Fruit fly (Drosophila melanogaster) whole organism, embryonic: ENCODE measurements around the gene CG43902.
A peak's percentile ranks its signal among the peaks of the same experiment; 100 is the strongest.

Source experiments
- Atf-2 ChIP-seq: fragments of 200-800 bp; sonication (Bioruptor generic); optimal IDR thresholded peaks from 2 replicates; lab custom pipeline; 2016; ENCODE audit warnings: missing biosample characterization, missing genetic modification characterization
- CG11093 ChIP-seq: fragments of 200-800 bp; sonication (Bioruptor generic); IDR thresholded peaks from 3 replicates; pipeline ENCODE4 v1.3.6; 2022; ENCODE audit warnings: missing biosample characterization, missing genetic modification characterization
- CG12155 ChIP-seq: fragments of 200-800 bp; sonication (Bioruptor generic); optimal IDR thresholded peaks from 3 replicates; lab custom pipeline; 2016; ENCODE audit warnings: missing biosample characterization, missing genetic modification characterization
- CG12391 ChIP-seq: fragments of 200-800 bp; sonication (Bioruptor generic); optimal IDR thresholded peaks from 3 replicates; lab custom pipeline; 2018; ENCODE audit warnings: missing biosample characterization, mild to moderate bottlenecking, missing genetic modification characterization, moderate library complexity
- CG15696 ChIP-seq: fragments of 200-800 bp; sonication (Bioruptor generic); optimal IDR thresholded peaks from 2 replicates; lab custom pipeline; 2019; ENCODE audit warnings: missing biosample characterization, mild to moderate bottlenecking, missing genetic modification characterization, moderate library complexity
- CG16863 ChIP-seq: fragments of 200-800 bp; sonication (Bioruptor generic); optimal IDR thresholded peaks from 3 replicates; lab custom pipeline; 2016; ENCODE audit warnings: missing biosample characterization, missing genetic modification characterization
- CG17829 ChIP-seq: fragments of 200-800 bp; optimal IDR thresholded peaks from 2 replicates; lab custom pipeline; 2019; ENCODE audit warnings: missing biosample characterization, mild to moderate bottlenecking, missing genetic modification characterization, moderate library complexity
- CG2120 ChIP-seq: fragments of 200-800 bp; sonication (Bioruptor generic); optimal IDR thresholded peaks from 3 replicates; lab custom pipeline; 2016; ENCODE audit warnings: missing biosample characterization, missing genetic modification characterization
- CG2712 ChIP-seq: fragments of 200-800 bp; optimal IDR thresholded peaks from 3 replicates; lab custom pipeline; 2019; ENCODE audit warnings: missing biosample characterization, mild to moderate bottlenecking, missing genetic modification characterization, moderate library complexity
- CG2875 ChIP-seq: fragments of 200-800 bp; sonication (Bioruptor generic); optimal IDR thresholded peaks from 2 replicates; lab custom pipeline; 2017; ENCODE audit warnings: missing biosample characterization, mild to moderate bottlenecking, missing genetic modification characterization, missing genetic modification reagents
- CG30403 ChIP-seq: fragments of 200-800 bp; sonication (Bioruptor generic); optimal IDR thresholded peaks from 3 replicates; lab custom pipeline; 2016; ENCODE audit warnings: missing biosample characterization, missing genetic modification characterization
- CG3281 ChIP-seq: fragments of 200-800 bp; sonication (Bioruptor generic); optimal IDR thresholded peaks from 3 replicates; lab custom pipeline; 2017; ENCODE audit warnings: missing biosample characterization, mild to moderate bottlenecking, missing genetic modification characterization
- CG43689 ChIP-seq: fragments of 200-800 bp; sonication (Bioruptor generic); IDR thresholded peaks from 2 replicates; pipeline ENCODE4 v1.3.6; 2022; ENCODE audit warnings: missing biosample characterization, missing genetic modification characterization
- CG4820 ChIP-seq: fragments of 200-800 bp; sonication (Bioruptor generic); optimal IDR thresholded peaks from 3 replicates; lab custom pipeline; 2016; ENCODE audit warnings: missing biosample characterization, missing genetic modification characterization
- CG6813 ChIP-seq: fragments of 200-800 bp; sonication (Bioruptor generic); optimal IDR thresholded peaks from 2 replicates; lab custom pipeline; 2017; ENCODE audit warnings: missing biosample characterization, missing genetic modification characterization, mild to moderate bottlenecking, moderate library complexity, missing genetic modification reagents
- CG8089 ChIP-seq: fragments of 200-800 bp; sonication (Bioruptor generic); optimal IDR thresholded peaks from 3 replicates; lab custom pipeline; 2016; ENCODE audit warnings: missing biosample characterization, missing genetic modification characterization
- CG9609 ChIP-seq: fragments of 200-800 bp; sonication (Bioruptor generic); optimal IDR thresholded peaks from 3 replicates; lab custom pipeline; 2016; ENCODE audit warnings: missing biosample characterization, missing genetic modification characterization
- CHES-1-like ChIP-seq: fragments of 200-800 bp; sonication (Bioruptor generic); optimal IDR thresholded peaks from 2 replicates; lab custom pipeline; 2016; ENCODE audit warnings: missing biosample characterization, missing genetic modification characterization
- Dbx ChIP-seq: fragments of 200-800 bp; sonication (Bioruptor generic); IDR thresholded peaks from 3 replicates; pipeline ENCODE4 v1.3.6; 2022; ENCODE audit warnings: missing biosample characterization, missing genetic modification characterization
- Dll ChIP-seq: fragments of 200-800 bp; sonication (Bioruptor generic); IDR thresholded peaks from 4 replicates; pipeline ENCODE4 v1.3.6; 2022; ENCODE audit warnings: missing biosample characterization, missing genetic modification characterization; ENCODE audit not compliant: partially characterized antibody
- Eip74EF ChIP-seq, 2 experiments: fragments of 200-800 bp in 1 of 2; fragments of >200 bp in 1 of 2; sonication (Bioruptor generic) in 1 of 2; optimal IDR thresholded peaks; 2 replicates each; lab custom pipeline; 2017 to 2019; ENCODE audit warnings: missing biosample characterization in 2 of 2, missing genetic modification characterization in 2 of 2, mild to moderate bottlenecking in 1 of 2, moderate library complexity in 1 of 2
- Jarid2 ChIP-seq: fragments of 200-800 bp; sonication (Bioruptor generic); optimal IDR thresholded peaks from 3 replicates; lab custom pipeline; 2017; ENCODE audit warnings: mild to moderate bottlenecking, missing biosample characterization, missing genetic modification reagents, missing genetic modification characterization
- Kr ChIP-seq: fragments of 200-800 bp; sonication (Bioruptor generic); optimal IDR thresholded peaks from 2 replicates; lab custom pipeline; 2017; ENCODE audit warnings: missing biosample characterization, mild to moderate bottlenecking, missing genetic modification characterization
- MBD-R2 ChIP-seq: fragments of 200-800 bp; sonication (Bioruptor generic); IDR thresholded peaks from 2 replicates; pipeline ENCODE4 v1.3.6; 2022; ENCODE audit warnings: missing biosample characterization, missing genetic modification characterization
- Myb ChIP-seq: fragments of 200-800 bp; sonication (Bioruptor generic); optimal IDR thresholded peaks from 2 replicates; lab custom pipeline; 2016; ENCODE audit warnings: missing biosample characterization, missing genetic modification characterization
- Ptx1 ChIP-seq: fragments of 200-800 bp; sonication (Bioruptor generic); IDR thresholded peaks from 2 replicates; pipeline ENCODE4 v1.3.6; 2022; ENCODE audit warnings: missing biosample characterization, missing genetic modification characterization
- amos ChIP-seq: fragments of 200-800 bp; sonication (Bioruptor generic); IDR thresholded peaks from 2 replicates; pipeline ENCODE4 v1.3.6; 2022; ENCODE audit warnings: missing biosample characterization, missing genetic modification characterization; ENCODE audit not compliant: partially characterized antibody
- bab2 ChIP-seq: fragments of 200-800 bp; sonication (Bioruptor generic); optimal IDR thresholded peaks from 2 replicates; lab custom pipeline; 2016; ENCODE audit warnings: missing biosample characterization, missing genetic modification characterization
- cwo ChIP-seq: fragments of 200-800 bp; sonication (Bioruptor generic); optimal IDR thresholded peaks from 3 replicates; lab custom pipeline; 2017; ENCODE audit warnings: missing biosample characterization, missing genetic modification characterization, mild to moderate bottlenecking, moderate library complexity, missing genetic modification reagents
- da ChIP-seq: fragments of 200-800 bp; sonication (Bioruptor generic); optimal IDR thresholded peaks from 2 replicates; lab custom pipeline; 2016; ENCODE audit warnings: missing biosample characterization, missing genetic modification characterization
- her ChIP-seq: fragments of 200-800 bp; sonication (Bioruptor generic); optimal IDR thresholded peaks from 2 replicates; lab custom pipeline; 2016; ENCODE audit warnings: missing biosample characterization, missing genetic modification characterization
- hkb ChIP-seq, 2 experiments: fragments of 200-800 bp in 1 of 2; fragments of >200 bp in 1 of 2; sonication (Bioruptor generic) in 1 of 2; IDR thresholded peaks in 1 of 2; optimal IDR thresholded peaks in 1 of 2; 2 replicates each; pipeline versions ENCODE4 v1.3.6 to Lab custom; 2017 to 2022; ENCODE audit warnings: missing biosample characterization in 1 of 2, missing genetic modification characterization in 1 of 2
- jigr1 ChIP-seq: fragments of 200-800 bp; sonication (Bioruptor generic); IDR thresholded peaks from 3 replicates; pipeline ENCODE4 v1.3.6; 2022; ENCODE audit warnings: missing biosample characterization, missing genetic modification characterization
- jumu ChIP-seq: fragments of 200-800 bp; sonication (Bioruptor generic); optimal IDR thresholded peaks from 3 replicates; lab custom pipeline; 2016; ENCODE audit warnings: missing biosample characterization, missing genetic modification characterization
- ken ChIP-seq: fragments of 200-800 bp; sonication (Bioruptor generic); IDR thresholded peaks from 3 replicates; pipeline ENCODE4 v1.3.6; 2022; ENCODE audit warnings: missing biosample characterization, missing genetic modification characterization
- lab ChIP-seq: fragments of 200-800 bp; sonication (Bioruptor generic); optimal IDR thresholded peaks from 3 replicates; lab custom pipeline; 2017; ENCODE audit warnings: missing biosample characterization, missing genetic modification characterization, mild to moderate bottlenecking, moderate library complexity, missing genetic modification reagents
- lmd ChIP-seq: fragments of 200-800 bp; sonication (Bioruptor generic); IDR thresholded peaks from 2 replicates; pipeline ENCODE4 v1.3.6; 2022; ENCODE audit warnings: missing biosample characterization, missing genetic modification characterization
- lov ChIP-seq, 2 experiments: fragments of 200-800 bp in 1 of 2; fragments of >200 bp in 1 of 2; sonication (Bioruptor generic) in 1 of 2; IDR thresholded peaks in 1 of 2; optimal IDR thresholded peaks in 1 of 2; 2 replicates in 1 of 2; 3 replicates in 1 of 2; pipeline versions ENCODE4 v1.3.6 to Lab custom; 2017 to 2022; ENCODE audit warnings: missing biosample characterization in 1 of 2, missing genetic modification characterization in 1 of 2
- nerfin-1 ChIP-seq: fragments of 200-800 bp; sonication (Bioruptor generic); optimal IDR thresholded peaks from 3 replicates; lab custom pipeline; 2019; ENCODE audit warnings: missing biosample characterization, mild to moderate bottlenecking, missing genetic modification characterization, moderate library complexity
- nerfin-2 ChIP-seq: fragments of 200-800 bp; sonication (Bioruptor generic); IDR thresholded peaks from 2 replicates; pipeline ENCODE4 v1.3.6; 2022; ENCODE audit warnings: missing biosample characterization, missing genetic modification characterization; ENCODE audit not compliant: partially characterized antibody
- odd ChIP-seq: fragments of 200-800 bp; sonication (Bioruptor generic); optimal IDR thresholded peaks from 2 replicates; lab custom pipeline; 2017; ENCODE audit warnings: missing biosample characterization, mild to moderate bottlenecking, missing genetic modification characterization
- onecut ChIP-seq: fragments of 200-800 bp; sonication (Bioruptor generic); IDR thresholded peaks from 2 replicates; pipeline ENCODE4 v1.3.6; 2022; ENCODE audit warnings: missing biosample characterization, missing genetic modification characterization
- org-1 ChIP-seq: fragments of 200-800 bp; sonication (Bioruptor generic); optimal IDR thresholded peaks from 2 replicates; lab custom pipeline; 2017; ENCODE audit warnings: missing biosample characterization, missing genetic modification characterization
- rib ChIP-seq: fragments of 200-800 bp; sonication (Bioruptor generic); IDR thresholded peaks from 2 replicates; pipeline ENCODE4 v1.3.6; 2022; ENCODE audit warnings: missing biosample characterization, missing genetic modification characterization
- sqz ChIP-seq: fragments of 200-800 bp; sonication (Bioruptor generic); optimal IDR thresholded peaks from 3 replicates; lab custom pipeline; 2018; ENCODE audit warnings: missing biosample characterization, mild to moderate bottlenecking, missing genetic modification characterization
- sug ChIP-seq: fragments of 200-800 bp; optimal IDR thresholded peaks from 2 replicates; lab custom pipeline; 2019; ENCODE audit warnings: missing biosample characterization, mild to moderate bottlenecking, missing genetic modification characterization, moderate library complexity
- vnd ChIP-seq: fragments of 200-800 bp; sonication (Bioruptor generic); IDR thresholded peaks from 3 replicates; pipeline ENCODE4 v1.3.6; 2022; ENCODE audit warnings: missing biosample characterization, missing genetic modification characterization; ENCODE audit not compliant: partially characterized antibody
- wdn ChIP-seq: fragments of 200-800 bp; sonication (Bioruptor generic); IDR thresholded peaks from 2 replicates; pipeline ENCODE4 v1.3.6; 2022; ENCODE audit warnings: missing biosample characterization, missing genetic modification characterization

Gene CG43902

DNA sequence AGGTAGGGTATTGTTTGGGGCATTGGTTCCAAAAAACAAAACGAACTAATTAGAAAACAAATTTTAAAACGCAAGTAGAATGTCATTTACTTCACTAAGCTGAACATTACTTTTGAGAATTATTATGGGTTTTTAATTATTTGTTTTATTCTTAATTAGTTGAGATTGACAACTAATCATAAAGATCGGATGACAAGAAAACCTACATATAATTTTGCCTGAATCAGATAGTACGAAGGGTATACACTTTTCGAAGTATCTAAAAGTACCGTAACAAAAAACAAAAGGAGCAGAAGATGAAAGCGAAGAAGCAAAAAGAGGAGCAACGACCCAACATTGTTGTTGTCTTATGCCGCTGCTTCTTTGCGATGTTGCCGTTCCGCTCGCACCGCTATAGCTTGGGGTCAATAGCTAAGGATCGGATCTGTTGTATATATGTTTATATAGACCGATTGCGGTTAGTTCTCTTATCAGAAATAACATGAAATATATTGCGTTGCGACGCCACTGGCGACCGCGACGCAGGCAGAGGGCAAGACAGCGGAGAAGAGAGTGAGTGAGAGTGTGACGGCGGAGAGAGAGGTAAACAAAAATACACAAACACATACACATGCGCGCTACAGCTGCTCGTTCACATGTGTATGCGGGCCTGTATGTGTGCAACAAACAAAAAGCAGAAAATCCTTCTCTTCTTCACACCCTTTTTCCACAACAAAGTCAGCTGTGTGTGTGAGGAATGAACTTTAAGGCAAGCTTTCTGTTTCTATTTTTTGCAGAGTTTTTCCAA is 53.1 kb downstream of the CG43902 start (continued):
- TF ChIP-seq CG12155 (GFP tag; lab: Kevin White, UChicago) (peak; percentile 32), lov (optimal IDR thresholded peaks at IDR 0.05; lab: Kevin White, UChicago) (no peak), lov (GFP tag; IDR thresholded peaks at IDR 0.05; lab: Robert Waterston, UW) (no peak), onecut (GFP tag; lab: Robert Waterston, UW) (no peak), jumu (GFP tag; lab: Kevin White, UChicago) (peak; percentile 9), nerfin-2 (GFP tag; lab: Robert Waterston, UW) (no peak), CG30403 (GFP tag; lab: Kevin White, UChicago) (peak; percentile 72), nerfin-1 (no peak), odd (no peak), Eip74EF (GFP tag; optimal IDR thresholded peaks at IDR 0.05; lab: Kevin White, UChicago) (peak in 1 of 2 experiments; percentile 1), Jarid2 (GFP tag; lab: Kevin White, UChicago) (no peak), CG11093 (GFP tag; lab: Robert Waterston, UW) (no peak), cwo (GFP tag; lab: Kevin White, UChicago) (peak; percentile 58), CG43689 (GFP tag; lab: Robert Waterston, UW) (no peak), sug (tag; lab: Kevin White, UChicago) (no peak), Dbx (GFP tag; lab: Robert Waterston, UW) (peak; percentile 70; the same call in 2 of the 3 replicates), hkb (optimal IDR thresholded peaks at IDR 0.05; lab: Kevin White, UChicago) (no peak), hkb (GFP tag; IDR thresholded peaks at IDR 0.05; lab: Robert Waterston, UW) (peak; percentile 45), CHES-1-like (GFP tag; lab: Kevin White, UChicago) (peak; percentile 30), sqz (GFP tag; lab: Kevin White, UChicago) (peak; percentile 20), jigr1 (GFP tag; lab: Robert Waterston, UW) (no peak), CG4820 (peak; percentile 1), lab (peak; percentile 61), CG15696 (tag; lab: Kevin White, UChicago) (peak; percentile 21), Myb (GFP tag; lab: Kevin White, UChicago) (no peak), CG17829 (tag; lab: Kevin White, UChicago) (peak; percentile 64), Dll (GFP tag; lab: Robert Waterston, UW) (no peak), CG3281 (GFP tag; lab: Kevin White, UChicago) (peak; percentile 74), org-1 (peak; percentile 55), MBD-R2 (no peak), da (GFP tag; lab: Kevin White, UChicago) (no peak), CG2875 (GFP tag; lab: Kevin White, UChicago) (peak; percentile 9), rib (GFP tag; lab: Robert Waterston, UW) (no peak), CG16863 (GFP tag; lab: Kevin White, UChicago) (peak; percentile 21), amos (GFP tag; lab: Robert Waterston, UW) (no peak), Ptx1 (GFP tag; lab: Robert Waterston, UW) (peak; percentile 51), CG2712 (tag; lab: Kevin White, UChicago) (peak; percentile 62), CG9609 (peak; percentile 2), bab2 (GFP tag; lab: Kevin White, UChicago) (peak; percentile 55), CG12391 (tag; lab: Kevin White, UChicago) (peak; percentile 78), Atf-2 (GFP tag; lab: Kevin White, UChicago) (no peak), Kr (GFP tag; lab: Kevin White, UChicago) (no peak), CG8089 (GFP tag; lab: Kevin White, UChicago) (no peak), CG2120 (GFP tag; lab: Kevin White, UChicago) (peak; percentile 83), vnd (GFP tag; lab: Robert Waterston, UW) (no peak), CG6813 (GFP tag; lab: Kevin White, UChicago) (no peak), her (GFP tag; lab: Kevin White, UChicago) (no peak), wdn (GFP tag; lab: Robert Waterston, UW) (0 out of 2 replicates have a peak, but pooled peaks have one; percentile 4), lmd (GFP tag; lab: Robert Waterston, UW) (peak; percentile 41; the same call in 1 of the 2 replicates), ken (no peak)
